Worm (Caenorhabditis elegans) whole organism, young adult: ENCODE measurements around the gene Y62F5A.9.
"Not testable (repeated sequence)": the region's sequence is repeated elsewhere in the genome, so short reads cannot be mapped to it uniquely, and the experiment has no call there.

Source experiments
- B0019.2 ChIP-seq: fragments of 200-800 bp; sonication (Bioruptor generic); conservative IDR thresholded peaks from 2 replicates; pipeline ENCODE4 v1.3.6; 2022; ENCODE audit warnings: missing genetic modification reagents, missing genetic modification characterization, missing compliant biosample characterization
- B0035.1 ChIP-seq: sonication (generic microtip); optimal IDR thresholded peaks from 2 replicates; lab custom pipeline; 2016; ENCODE audit warnings: missing genetic modification characterization, mild to moderate bottlenecking, missing compliant biosample characterization, missing genotype, missing genetic modification reagents
- B0261.1 ChIP-seq: sonication (generic microtip); optimal IDR thresholded peaks from 2 replicates; lab custom pipeline; 2016; ENCODE audit warnings: mild to moderate bottlenecking, missing genetic modification characterization, moderate library complexity, missing compliant biosample characterization
- C06A6.2 ChIP-seq: fragments of 200-800 bp; sonication (Bioruptor generic); conservative IDR thresholded peaks from 2 replicates; pipeline ENCODE4 v1.3.6; 2022; ENCODE audit warnings: missing genetic modification characterization, missing compliant biosample characterization
- D2030.7 ChIP-seq: fragments of 200-800 bp; sonication (Bioruptor generic); IDR thresholded peaks from 2 replicates; pipeline ENCODE4 v1.3.6; 2022; ENCODE audit warnings: missing genetic modification reagents, missing genetic modification characterization, missing compliant biosample characterization
- F52B5.7 ChIP-seq: sonication (generic microtip); optimal IDR thresholded peaks from 2 replicates; lab custom pipeline; 2016; ENCODE audit warnings: mild to moderate bottlenecking, missing genetic modification characterization, missing compliant biosample characterization
- F55B11.4 ChIP-seq: sonication (generic microtip); optimal IDR thresholded peaks from 2 replicates; lab custom pipeline; 2016; ENCODE audit warnings: missing compliant biosample characterization, missing genetic modification characterization, borderline replicate concordance; ENCODE audit not compliant: insufficient read depth
- K11D2.4 ChIP-seq: fragments of 200-800 bp; sonication (Bioruptor generic); IDR thresholded peaks from 2 replicates; pipeline ENCODE4 v1.3.6; 2022; ENCODE audit warnings: missing genetic modification reagents, missing genetic modification characterization, missing compliant biosample characterization
- Y53G8AR.9 ChIP-seq: fragments of 200-800 bp; sonication (Bioruptor generic); conservative IDR thresholded peaks from 2 replicates; pipeline ENCODE4 v1.3.6; 2022; ENCODE audit warnings: missing genetic modification reagents, missing genetic modification characterization, missing compliant biosample characterization
- Y56A3A.18 ChIP-seq: fragments of 200-800 bp; sonication (Bioruptor generic); IDR thresholded peaks from 2 replicates; pipeline ENCODE4 v1.3.6; 2022; ENCODE audit warnings: missing genetic modification reagents, missing genetic modification characterization, missing compliant biosample characterization
- Y67H2A.10 ChIP-seq: fragments of 200-800 bp; sonication (Bioruptor generic); conservative IDR thresholded peaks from 2 replicates; pipeline ENCODE4 v1.3.6; 2022; ENCODE audit warnings: missing genetic modification reagents, missing genetic modification characterization, missing compliant biosample characterization
- aptf-3 ChIP-seq: fragments of 200-800 bp; sonication (Bioruptor generic); IDR thresholded peaks from 2 replicates; pipeline ENCODE4 v1.3.6; 2022; ENCODE audit warnings: missing genetic modification characterization, missing compliant biosample characterization
- athp-1 ChIP-seq: sonication (generic microtip); optimal IDR thresholded peaks from 2 replicates; lab custom pipeline; 2017; ENCODE audit warnings: mild to moderate bottlenecking, missing genetic modification characterization, missing compliant biosample characterization
- attf-3 ChIP-seq: fragments of 200-800 bp; sonication (Bioruptor generic); conservative IDR thresholded peaks from 2 replicates; pipeline ENCODE4 v1.3.6; 2022; ENCODE audit warnings: missing genetic modification reagents, missing genetic modification characterization, missing compliant biosample characterization
- bed-2 ChIP-seq: fragments of 200-800 bp; sonication (Bioruptor generic); IDR thresholded peaks from 2 replicates; pipeline ENCODE4 v1.3.6; 2022; ENCODE audit warnings: missing genetic modification reagents, missing genetic modification characterization, missing compliant biosample characterization
- ceh-27 ChIP-seq: fragments of 200-800 bp; sonication (Bioruptor generic); optimal IDR thresholded peaks from 2 replicates; lab custom pipeline; 2018; ENCODE audit warnings: mild to moderate bottlenecking, missing genetic modification characterization, moderate library complexity, missing compliant biosample characterization
- ceh-58 ChIP-seq: fragments of 200-800 bp; sonication (Bioruptor generic); IDR thresholded peaks from 2 replicates; pipeline ENCODE4 v1.3.6; 2022; ENCODE audit warnings: missing genetic modification characterization, missing compliant biosample characterization
- die-1 ChIP-seq: sonication (generic microtip); optimal IDR thresholded peaks from 2 replicates; lab custom pipeline; 2016; ENCODE audit warnings: missing genotype, mild to moderate bottlenecking, missing genetic modification characterization, missing compliant biosample characterization
- dox-1 ChIP-seq: fragments of 200-800 bp; sonication (Bioruptor generic); IDR thresholded peaks from 2 replicates; pipeline ENCODE4 v1.3.6; 2022; ENCODE audit warnings: missing genetic modification reagents, missing genetic modification characterization, missing compliant biosample characterization
- efl-1 ChIP-seq: fragments of 150-350 bp; optimal IDR thresholded peaks from 2 replicates; lab custom pipeline; 2014; ENCODE audit warnings: missing biosample characterization, missing genetic modification reagents, missing genetic modification characterization
- egl-18 ChIP-seq: fragments of 200-800 bp; sonication (Bioruptor generic); IDR thresholded peaks from 2 replicates; pipeline ENCODE4 v1.3.6; 2022; ENCODE audit warnings: missing genetic modification reagents, missing genetic modification characterization, missing compliant biosample characterization
- egl-44 ChIP-seq: fragments of 200-800 bp; sonication (Bioruptor generic); IDR thresholded peaks from 2 replicates; pipeline ENCODE4 v1.3.6; 2022; ENCODE audit warnings: missing genetic modification reagents, missing genetic modification characterization, missing compliant biosample characterization
- gei-17 ChIP-seq: fragments of 200-800 bp; sonication (Bioruptor generic); optimal IDR thresholded peaks from 2 replicates; lab custom pipeline; 2018; ENCODE audit warnings: mild to moderate bottlenecking, missing genetic modification characterization, missing compliant biosample characterization
- him-1 ChIP-seq: sonication (generic microtip); optimal IDR thresholded peaks from 2 replicates; lab custom pipeline; 2016; ENCODE audit warnings: missing genotype, missing genetic modification reagents, missing genetic modification characterization, missing compliant biosample characterization
- hmg-20 ChIP-seq: fragments of 200-800 bp; sonication (Bioruptor generic); IDR thresholded peaks from 2 replicates; pipeline ENCODE4 v1.3.6; 2022; ENCODE audit warnings: missing genetic modification reagents, missing genetic modification characterization, missing compliant biosample characterization
- hsf-1 ChIP-seq: fragments of 200-800 bp; sonication (Bioruptor generic); IDR thresholded peaks from 2 replicates; pipeline ENCODE4 v1.3.6; 2022; ENCODE audit warnings: missing genetic modification reagents, missing genetic modification characterization, missing compliant biosample characterization
- let-607 ChIP-seq, 2 experiments: fragments of 200-800 bp in 1 of 2; sonication (Bioruptor generic) in 1 of 2; sonication (generic microtip) in 1 of 2; optimal IDR thresholded peaks; 2 replicates each; lab custom pipeline; 2016 to 2018; ENCODE audit warnings: mild to moderate bottlenecking in 2 of 2, missing compliant biosample characterization in 2 of 2, missing genetic modification characterization in 2 of 2, moderate library complexity in 2 of 2, missing genotype in 1 of 2
- lin-54 ChIP-seq: fragments of 200-800 bp; sonication (Bioruptor generic); optimal IDR thresholded peaks from 2 replicates; lab custom pipeline; 2018; ENCODE audit warnings: mild to moderate bottlenecking, missing genetic modification characterization, missing compliant biosample characterization
- madf-8 ChIP-seq: fragments of 200-800 bp; sonication (Bioruptor generic); conservative IDR thresholded peaks from 2 replicates; pipeline ENCODE4 v1.3.6; 2022; ENCODE audit warnings: missing genetic modification reagents, missing genetic modification characterization, missing compliant biosample characterization
- mxl-1 ChIP-seq: sonication (generic microtip); optimal IDR thresholded peaks from 2 replicates; lab custom pipeline; 2016; ENCODE audit warnings: missing genetic modification characterization, missing compliant biosample characterization
- nhr-179 ChIP-seq: sonication (generic microtip); optimal IDR thresholded peaks from 2 replicates; lab custom pipeline; 2016; ENCODE audit warnings: mild to moderate bottlenecking, missing genetic modification characterization, missing compliant biosample characterization
- nhr-90 ChIP-seq: sonication (generic microtip); optimal IDR thresholded peaks from 2 replicates; lab custom pipeline; 2016; ENCODE audit warnings: missing genotype, mild to moderate bottlenecking, missing genetic modification characterization, missing compliant biosample characterization
- sdz-38 ChIP-seq: sonication (generic microtip); optimal IDR thresholded peaks from 2 replicates; lab custom pipeline; 2016; ENCODE audit warnings: missing genotype, missing genetic modification characterization, missing compliant biosample characterization
- snpc-1.3 ChIP-seq: sonication (generic microtip); optimal IDR thresholded peaks from 2 replicates; lab custom pipeline; 2017; ENCODE audit warnings: missing genetic modification characterization, mild to moderate bottlenecking, missing compliant biosample characterization, antibody characterized with exemption, moderate library complexity, missing genotype, missing genetic modification reagents; ENCODE audit not compliant: insufficient read depth
- snpc-3.4 ChIP-seq: sonication (generic microtip); optimal IDR thresholded peaks from 2 replicates; lab custom pipeline; 2017; ENCODE audit warnings: missing genetic modification characterization, mild to moderate bottlenecking, missing compliant biosample characterization, antibody characterized with exemption, moderate library complexity, missing genotype, missing genetic modification reagents
- snpc-4 ChIP-seq, 5 experiments: fragments of 150-350 bp in 1 of 5; sonication (generic microtip) in 4 of 5; optimal IDR thresholded peaks; 2 replicates each; lab custom pipeline; 2014 to 2018; ENCODE audit warnings: missing genetic modification characterization in 5 of 5, missing biosample characterization in 3 of 5, antibody characterized with exemption in 2 of 5, mild to moderate bottlenecking in 2 of 5, missing compliant biosample characterization in 2 of 5, missing genotype in 2 of 5, moderate library complexity in 2 of 5, missing genetic modification reagents in 1 of 5
- tbp1 ChIP-seq: fragments of 200-800 bp; sonication (Bioruptor generic); optimal IDR thresholded peaks from 2 replicates; lab custom pipeline; 2018; ENCODE audit warnings: mild to moderate bottlenecking, missing genetic modification characterization, missing compliant biosample characterization
- tlf-1 ChIP-seq: fragments of 200-800 bp; sonication (Bioruptor generic); optimal IDR thresholded peaks from 2 replicates; lab custom pipeline; 2018; ENCODE audit warnings: mild to moderate bottlenecking, missing genetic modification characterization, missing compliant biosample characterization
- unc-130 ChIP-seq: sonication (generic microtip); optimal IDR thresholded peaks from 2 replicates; lab custom pipeline; 2016; ENCODE audit warnings: missing genetic modification reagents, missing genetic modification characterization, missing compliant biosample characterization
- xnd-1 ChIP-seq: sonication (generic microtip); optimal IDR thresholded peaks from 2 replicates; lab custom pipeline; 2016; ENCODE audit warnings: missing genotype, missing genetic modification reagents, missing genetic modification characterization, missing compliant biosample characterization
- zim-3 ChIP-seq: sonication (generic microtip); optimal IDR thresholded peaks from 2 replicates; lab custom pipeline; 2017; ENCODE audit warnings: mild to moderate bottlenecking, missing genetic modification characterization, moderate library complexity, missing compliant biosample characterization
- ztf-18 ChIP-seq: sonication (generic microtip); optimal IDR thresholded peaks from 2 replicates; lab custom pipeline; 2016; ENCODE audit warnings: missing genotype, mild to moderate bottlenecking, missing genetic modification characterization, missing compliant biosample characterization
- ztf-22 ChIP-seq: fragments of 200-800 bp; sonication (Bioruptor generic); optimal IDR thresholded peaks from 2 replicates; lab custom pipeline; 2018; ENCODE audit warnings: mild to moderate bottlenecking, missing genetic modification characterization, moderate library complexity, missing compliant biosample characterization
- ztf-28 ChIP-seq: fragments of 200-800 bp; sonication (Bioruptor generic); IDR thresholded peaks from 2 replicates; pipeline ENCODE4 v1.3.6; 2022; ENCODE audit warnings: missing genetic modification reagents, missing genetic modification characterization, missing compliant biosample characterization
- ztf-6 ChIP-seq: fragments of 200-800 bp; sonication (Bioruptor generic); IDR thresholded peaks from 2 replicates; pipeline ENCODE4 v1.3.6; 2022; ENCODE audit warnings: missing genetic modification reagents, missing genetic modification characterization, missing compliant biosample characterization

Y62F5A.9 gene

DNA sequence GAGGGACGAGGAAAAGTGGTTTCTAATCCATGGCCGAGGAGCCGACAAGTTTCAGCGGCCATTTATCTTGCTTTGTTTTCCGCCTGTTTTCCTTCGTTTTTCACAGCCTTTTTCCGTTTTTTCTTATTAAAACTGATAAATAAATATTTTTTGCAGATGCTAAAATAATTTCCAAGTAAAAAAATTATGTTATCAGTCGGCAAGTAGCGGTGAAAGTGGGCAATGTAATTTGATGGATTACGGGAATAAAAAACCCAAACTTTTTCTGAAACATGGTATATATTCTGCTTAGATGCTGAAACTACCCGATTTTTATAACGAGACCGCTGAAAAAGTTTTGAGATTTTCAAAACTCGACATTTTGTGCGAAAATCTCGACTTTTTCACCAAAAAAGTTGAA is 13.3 kb upstream of the Y62F5A.9 start, which contains the start of gene dhgd-1:
Gene dhgd-1, minus strand, starts transcription at position 101 of the 400 bp plus-strand sequence.
- TF ChIP-seq gei-17 (GFP tag; lab: Kevin White, UChicago); ztf-22 (GFP tag; lab: Kevin White, UChicago); die-1 (tag; lab: Kevin White, UChicago): not testable (repeated sequence)

- TF ChIP-seq hmg-20, result peak; percentile 65
- no peak for TF ChIP-seq snpc-1.3 (tag; lab: Kevin White, UChicago)
- peak; percentile 76 for TF ChIP-seq lin-54 (GFP tag; lab: Kevin White, UChicago)
- peak; percentile 53 for TF ChIP-seq mxl-1 (tag; lab: Kevin White, UChicago)
- peak; percentile 49 for TF ChIP-seq gei-17 (GFP tag; lab: Kevin White, UChicago)
- TF ChIP-seq him-1 (tag; lab: Kevin White, UChicago), result no peak
- no peak for TF ChIP-seq D2030.7
- TF ChIP-seq efl-1 (GFP tag; lab: Kevin White, UChicago), result no peak
- TF ChIP-seq F55B11.4 (tag; lab: Kevin White, UChicago), result no peak
- no peak for TF ChIP-seq nhr-179 (tag; lab: Kevin White, UChicago)
- TF ChIP-seq B0261.1 (tag; lab: Kevin White, UChicago), result peak; percentile 11
- peak; percentile 42 for TF ChIP-seq ceh-27 (GFP tag; lab: Kevin White, UChicago)
- TF ChIP-seq die-1 (tag; lab: Kevin White, UChicago), result peak; percentile 50
- TF ChIP-seq xnd-1 (tag; lab: Kevin White, UChicago), result no peak
- TF ChIP-seq let-607 (tag; optimal IDR thresholded peaks at IDR 0.05; lab: Kevin White, UChicago), result peak in 1 of 2 experiments; percentile 26
- peak; percentile 74 for TF ChIP-seq hsf-1 (GFP tag; lab: Robert Waterston, UW)
- TF ChIP-seq sdz-38 (tag; lab: Kevin White, UChicago), result no peak
- peak; percentile 62 for TF ChIP-seq B0035.1 (tag; lab: Kevin White, UChicago)
- peak; percentile 75 for TF ChIP-seq athp-1
- 0 out of 2 replicates have a peak, but pooled peaks have one; percentile 35 for TF ChIP-seq attf-3
- TF ChIP-seq snpc-3.4 (tag; lab: Kevin White, UChicago), result peak; percentile 70
- TF ChIP-seq tlf-1 (GFP tag; lab: Kevin White, UChicago), result peak; percentile 84
- TF ChIP-seq aptf-3, result no peak
- TF ChIP-seq bed-2 (GFP tag; lab: Robert Waterston, UW), result no peak
- TF ChIP-seq K11D2.4 (GFP tag; lab: Robert Waterston, UW), result peak; percentile 60; the same call in 1 of the 2 replicates
- TF ChIP-seq C06A6.2 (GFP tag; lab: Robert Waterston, UW), result 0 out of 2 replicates have a peak, but pooled peaks have one; percentile 51
- peak; percentile 61; the same call in 1 of the 2 replicates for TF ChIP-seq dox-1
- TF ChIP-seq Y53G8AR.9 (GFP tag; lab: Robert Waterston, UW), result peak; percentile 88
- TF ChIP-seq Y56A3A.18, result peak; percentile 77; the same call in 1 of the 2 replicates
- no peak for TF ChIP-seq Y67H2A.10 (GFP tag; lab: Robert Waterston, UW)
- TF ChIP-seq tbp1 (GFP tag; lab: Kevin White, UChicago), result peak; percentile 60
- TF ChIP-seq nhr-90 (tag; lab: Kevin White, UChicago), result peak; percentile 34
- no peak for TF ChIP-seq ztf-28 (GFP tag; lab: Robert Waterston, UW)
- TF ChIP-seq F52B5.7, result peak; percentile 25
- peak; percentile 57 for TF ChIP-seq ztf-18 (tag; lab: Kevin White, UChicago)
- TF ChIP-seq zim-3 (tag; lab: Kevin White, UChicago), result peak; percentile 34
- TF ChIP-seq ztf-6 (GFP tag; lab: Robert Waterston, UW), result no peak
- TF ChIP-seq egl-44 (GFP tag; lab: Robert Waterston, UW), result no peak
- TF ChIP-seq ceh-58 (GFP tag; lab: Robert Waterston, UW), result peak; percentile 20; the same call in 1 of the 2 replicates
- no peak for TF ChIP-seq unc-130 (GFP tag; lab: Kevin White, UChicago)
- no peak for TF ChIP-seq madf-8 (GFP tag; lab: Robert Waterston, UW)
- TF ChIP-seq egl-18 (GFP tag; lab: Robert Waterston, UW), result no peak
- TF ChIP-seq snpc-4 (GFP tag; optimal IDR thresholded peaks at IDR 0.05; lab: Kevin White, UChicago), result no peak
- TF ChIP-seq snpc-4 (tag; optimal IDR thresholded peaks at IDR 0.05; lab: Kevin White, UChicago), result peak in 3 of 4 experiments; percentile 25 to 64 (median 51)
- no peak for TF ChIP-seq B0019.2 (GFP tag; lab: Robert Waterston, UW)
These were observed 8.6 kb upstream of the Y62F5A.9 start, which contains the start of gene F54D5.7 for ce11 chrII:11547254-11547687. TSS of gene F54D5.7 (plus strand) at chrII:11547517.
